Worm (Caenorhabditis elegans) whole organism, early embryonic: Measurements from ENCODE around the gene pct-1.
A peak's percentile ranks its signal among the peaks of the same experiment; 100 is the strongest.

Experiments used
- B0310.2 ChIP-seq: sonication (generic microtip); optimal IDR thresholded peaks from 2 replicates; lab custom pipeline; 2016; ENCODE audit warnings: mild to moderate bottlenecking, missing genetic modification characterization, missing compliant biosample characterization
- F13C5.2 ChIP-seq: sonication (generic microtip); optimal IDR thresholded peaks from 2 replicates; lab custom pipeline; 2017; ENCODE audit warnings: mild to moderate bottlenecking, missing genetic modification characterization, inconsistent platforms, missing compliant biosample characterization
- aly-1 ChIP-seq: sonication (generic microtip); optimal IDR thresholded peaks from 2 replicates; lab custom pipeline; 2016; ENCODE audit warnings: missing genetic modification characterization, missing compliant biosample characterization
- ama-1 ChIP-seq: fragments of 150-350 bp; optimal IDR thresholded peaks from 2 replicates; lab custom pipeline; 2014
- ceh-13 ChIP-seq: fragments of 200-800 bp; sonication (Bioruptor generic); optimal IDR thresholded peaks from 2 replicates; lab custom pipeline; 2018; ENCODE audit warnings: mild to moderate bottlenecking, missing genetic modification characterization, missing compliant biosample characterization
- ceh-36 ChIP-seq: sonication (generic microtip); optimal IDR thresholded peaks from 2 replicates; lab custom pipeline; 2016; ENCODE audit warnings: missing genetic modification characterization, inconsistent platforms, missing compliant biosample characterization
- ets-7 ChIP-seq: sonication (generic microtip); optimal IDR thresholded peaks from 2 replicates; lab custom pipeline; 2016; ENCODE audit warnings: missing genotype, missing genetic modification characterization, missing compliant biosample characterization
- flt-1 ChIP-seq: fragments of 200-800 bp; sonication (Bioruptor generic); IDR thresholded peaks from 2 replicates; pipeline ENCODE4 v1.3.6; 2022; ENCODE audit warnings: missing genetic modification characterization, missing compliant biosample characterization
- hmbx-1 ChIP-seq: sonication (generic microtip); optimal IDR thresholded peaks from 2 replicates; lab custom pipeline; 2016; ENCODE audit warnings: mild to moderate bottlenecking, missing genetic modification characterization, missing compliant biosample characterization
- hmg-4 ChIP-seq: fragments of 200-800 bp; sonication (Bioruptor generic); optimal IDR thresholded peaks from 2 replicates; lab custom pipeline; 2018; ENCODE audit warnings: mild to moderate bottlenecking, missing genetic modification characterization, missing compliant biosample characterization
- hnd-1 ChIP-seq: sonication (generic microtip); optimal IDR thresholded peaks from 2 replicates; lab custom pipeline; 2016; ENCODE audit warnings: missing genetic modification characterization, missing compliant biosample characterization
- pes-1 ChIP-seq: fragments of 200-800 bp; sonication (Bioruptor generic); IDR thresholded peaks from 2 replicates; pipeline ENCODE4 v1.3.6; 2022; ENCODE audit warnings: missing genetic modification reagents, missing genetic modification characterization, missing compliant biosample characterization
- scrt-1 ChIP-seq: fragments of 200-800 bp; sonication (Bioruptor generic); IDR thresholded peaks from 2 replicates; pipeline ENCODE4 v1.3.6; 2022; ENCODE audit warnings: missing genetic modification characterization, missing compliant biosample characterization
- sea-1 ChIP-seq: fragments of 200-800 bp; sonication (Bioruptor generic); conservative IDR thresholded peaks from 2 replicates; pipeline ENCODE4 v1.3.6; 2022; ENCODE audit warnings: missing genetic modification characterization, missing compliant biosample characterization
- tbx-11 ChIP-seq: fragments of 200-800 bp; sonication (Bioruptor generic); IDR thresholded peaks from 2 replicates; pipeline ENCODE4 v1.3.6; 2022; ENCODE audit warnings: missing genetic modification characterization, missing compliant biosample characterization
- tbx-37 ChIP-seq: fragments of 200-800 bp; sonication (Bioruptor generic); conservative IDR thresholded peaks from 2 replicates; pipeline ENCODE4 v1.3.6; 2022; ENCODE audit warnings: missing genetic modification reagents, missing genetic modification characterization, missing compliant biosample characterization
- tra-4 ChIP-seq: sonication (generic microtip); optimal IDR thresholded peaks from 2 replicates; lab custom pipeline; 2017; ENCODE audit warnings: missing genetic modification characterization, missing compliant biosample characterization

pct-1 gene

ce11 chrIV:8211747-8212146, 35.5 kb downstream of the pct-1 start, which contains the start of gene C07G1.7:
TSS of gene C07G1.7 (minus strand) at chrIV:8211847.
- TF ChIP-seq aly-1 (tag; lab: Kevin White, UChicago) (no peak), hnd-1 (tag; lab: Kevin White, UChicago) (no peak), ets-7 (tag; lab: Kevin White, UChicago) (no peak), pes-1 (GFP tag; lab: Robert Waterston, UW) (no peak)

ce11 chrIV:8219987-8220386, 43.7 kb downstream of the pct-1 start, which contains the start of gene ocr-2:
TSS of gene ocr-2 (minus strand) at chrIV:8220087.
- TF ChIP-seq ets-7 (tag; lab: Kevin White, UChicago) (no peak), F13C5.2 (tag; lab: Kevin White, UChicago) (no peak), ceh-13 (GFP tag; lab: Kevin White, UChicago) (no peak), tra-4 (tag; lab: Kevin White, UChicago) (no peak), tbx-37 (no peak), tbx-11 (no peak), hnd-1 (tag; lab: Kevin White, UChicago) (no peak), B0310.2 (tag; lab: Kevin White, UChicago) (no peak), pes-1 (GFP tag; lab: Robert Waterston, UW) (no peak), sea-1 (no peak), hmbx-1 (tag; lab: Kevin White, UChicago) (no peak), aly-1 (tag; lab: Kevin White, UChicago) (no peak), hmg-4 (GFP tag; lab: Kevin White, UChicago) (no peak), ama-1 (lab: Kevin White, UChicago) (no peak), ceh-36 (no peak), flt-1 (GFP tag; lab: Robert Waterston, UW) (no peak)

- TF ChIP-seq sea-1 (no peak), F13C5.2 (tag; lab: Kevin White, UChicago) (no peak), tbx-11 (no peak)
Measured at ce11 chrIV:8221946-8222345, 45.7 kb downstream of the pct-1 start, which contains the start of gene gpx-6. TSS of gene gpx-6 (plus strand) at chrIV:8222202.

ce11 chrIV:8223055-8223454, 46.8 kb downstream of the pct-1 start:
- TF ChIP-seq sea-1 (no peak), ceh-13 (GFP tag; lab: Kevin White, UChicago) (no peak), pes-1 (GFP tag; lab: Robert Waterston, UW) (no peak), tra-4 (tag; lab: Kevin White, UChicago) (no peak), aly-1 (tag; lab: Kevin White, UChicago) (no peak), ets-7 (tag; lab: Kevin White, UChicago) (no peak), tbx-11 (no peak), flt-1 (GFP tag; lab: Robert Waterston, UW) (no peak), ama-1 (lab: Kevin White, UChicago) (no peak), scrt-1 (GFP tag; lab: Robert Waterston, UW) (no peak), hmg-4 (GFP tag; lab: Kevin White, UChicago) (no peak), hmbx-1 (tag; lab: Kevin White, UChicago) (no peak), B0310.2 (tag; lab: Kevin White, UChicago) (no peak), hnd-1 (tag; lab: Kevin White, UChicago) (no peak)

ce11 chrIV:8225357-8225756, 49.1 kb downstream of the pct-1 start, which contains the start of gene serp-1.2:
TSS of gene serp-1.2 (plus strand) at chrIV:8225674.
- no peak for TF ChIP-seq pes-1 (GFP tag; lab: Robert Waterston, UW)
- no peak for TF ChIP-seq ama-1 (lab: Kevin White, UChicago)
- TF ChIP-seq flt-1 (GFP tag; lab: Robert Waterston, UW) = no peak
- TF ChIP-seq F13C5.2 (tag; lab: Kevin White, UChicago) = no peak
- TF ChIP-seq aly-1 (tag; lab: Kevin White, UChicago) = no peak
- TF ChIP-seq ceh-36 = no peak
- no peak for TF ChIP-seq tbx-11
- no peak for TF ChIP-seq scrt-1 (GFP tag; lab: Robert Waterston, UW)
- TF ChIP-seq hnd-1 (tag; lab: Kevin White, UChicago) = no peak
- TF ChIP-seq hmg-4 (GFP tag; lab: Kevin White, UChicago) = no peak
- TF ChIP-seq tra-4 (tag; lab: Kevin White, UChicago) = no peak
- TF ChIP-seq ets-7 (tag; lab: Kevin White, UChicago) = no peak
- TF ChIP-seq tbx-37 = no peak
- no peak for TF ChIP-seq hmbx-1 (tag; lab: Kevin White, UChicago)
- no peak for TF ChIP-seq sea-1
- TF ChIP-seq B0310.2 (tag; lab: Kevin White, UChicago) = no peak
- no peak for TF ChIP-seq ceh-13 (GFP tag; lab: Kevin White, UChicago)

ce11 chrIV:8226474-8226873, 50.2 kb downstream of the pct-1 start:
- no peak for TF ChIP-seq tbx-11
- TF ChIP-seq scrt-1 (GFP tag; lab: Robert Waterston, UW) = no peak
- no peak for TF ChIP-seq F13C5.2 (tag; lab: Kevin White, UChicago)
- no peak for TF ChIP-seq B0310.2 (tag; lab: Kevin White, UChicago)
- no peak for TF ChIP-seq ets-7 (tag; lab: Kevin White, UChicago)
- TF ChIP-seq hmbx-1 (tag; lab: Kevin White, UChicago) = no peak
- no peak for TF ChIP-seq flt-1 (GFP tag; lab: Robert Waterston, UW)
- TF ChIP-seq tbx-37 = no peak
- TF ChIP-seq ama-1 (lab: Kevin White, UChicago) = no peak

- TF ChIP-seq aly-1 (tag; lab: Kevin White, UChicago) = no peak
- TF ChIP-seq F13C5.2 (tag; lab: Kevin White, UChicago) = peak; percentile 1
- TF ChIP-seq sea-1 = no peak
- TF ChIP-seq flt-1 (GFP tag; lab: Robert Waterston, UW) = no peak
- TF ChIP-seq ama-1 (lab: Kevin White, UChicago) = no peak
- peak; percentile 25 for TF ChIP-seq B0310.2 (tag; lab: Kevin White, UChicago)
- no peak for TF ChIP-seq hmg-4 (GFP tag; lab: Kevin White, UChicago)
- no peak for TF ChIP-seq tbx-37
- no peak for TF ChIP-seq hnd-1 (tag; lab: Kevin White, UChicago)
- no peak for TF ChIP-seq pes-1 (GFP tag; lab: Robert Waterston, UW)
- no peak for TF ChIP-seq hmbx-1 (tag; lab: Kevin White, UChicago)
Measured at ce11 chrIV:8229523-8229922, 53.2 kb downstream of the pct-1 start.
